Worm (Caenorhabditis elegans): ENCODE data around the gene C50E10.2.

Gene C50E10.2

DNA sequence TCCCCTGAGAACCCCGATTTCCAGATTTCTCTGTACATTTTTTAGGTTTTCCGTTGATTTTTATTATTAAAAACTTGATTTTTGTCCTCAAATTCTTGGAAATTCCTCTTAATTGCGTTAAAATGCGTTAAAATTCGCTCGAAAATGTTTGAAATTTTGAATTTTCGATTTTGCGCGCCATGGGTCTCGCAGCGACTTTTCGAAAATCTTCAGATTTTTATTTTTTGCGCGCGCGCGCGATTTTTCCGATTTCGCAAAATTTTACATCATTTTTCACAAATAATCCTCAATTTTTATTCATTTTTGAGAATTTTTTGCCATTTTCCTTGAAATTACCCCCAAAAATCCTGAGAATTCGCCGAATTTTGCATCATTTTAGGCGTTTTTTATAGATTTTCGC lies 25.5 kb downstream of the C50E10.2 start (continued):
- TF ChIP-seq ama-1 (optimal IDR thresholded peaks at IDR 0.05): no peak
- no peak for TF ChIP-seq ama-1 (GFP tag; optimal IDR thresholded peaks at IDR 0.05)
- peak; percentile 66 for TF ChIP-seq tlf-1 (GFP tag; optimal IDR thresholded peaks at IDR 0.05)
- peak; percentile 90 for TF ChIP-seq xnd-1 (tag; optimal IDR thresholded peaks at IDR 0.05)
- TF ChIP-seq lin-35 (GFP tag; optimal IDR thresholded peaks at IDR 0.05): peak in 1 of 3 experiments; percentile 68
- TF ChIP-seq somi-1 (GFP tag; optimal IDR thresholded peaks at IDR 0.05): no peak
- peak; percentile 81 for TF ChIP-seq dpl-1 (GFP tag; optimal IDR thresholded peaks at IDR 0.05)
- TF ChIP-seq B0336.3 (GFP tag; IDR thresholded peaks at IDR 0.05): peak; percentile 72
- TF ChIP-seq zfh-2 (GFP tag; conservative IDR thresholded peaks at IDR 0.05): no peak
- peak; percentile 96 for TF ChIP-seq efl-1 (GFP tag; optimal IDR thresholded peaks at IDR 0.05)
- 0 out of 2 replicates have a peak, but pooled peaks have one; percentile 29 for TF ChIP-seq ekl-4 (GFP tag; IDR thresholded peaks at IDR 0.05)
- TF ChIP-seq Y95B8A.8 (GFP tag; IDR thresholded peaks at IDR 0.05): peak; percentile 63; the same call in 1 of the 2 replicates
- TF ChIP-seq madf-6 (GFP tag; IDR thresholded peaks at IDR 0.05): peak; percentile 97

ce11 chrII:12280360-12280759 lies 29.2 kb downstream of the C50E10.2 start, which contains the start of gene ife-5:
TSS of gene ife-5 (plus strand) at chrII:12280660.
- TF ChIP-seq attf-3 (GFP tag; conservative IDR thresholded peaks at IDR 0.05) (0 out of 2 replicates have a peak, but pooled peaks have one; percentile 17), sea-2 (GFP tag; IDR thresholded peaks at IDR 0.05) (no peak), F22D6.2 (tag; optimal IDR thresholded peaks at IDR 0.05) (no peak)

DNA sequence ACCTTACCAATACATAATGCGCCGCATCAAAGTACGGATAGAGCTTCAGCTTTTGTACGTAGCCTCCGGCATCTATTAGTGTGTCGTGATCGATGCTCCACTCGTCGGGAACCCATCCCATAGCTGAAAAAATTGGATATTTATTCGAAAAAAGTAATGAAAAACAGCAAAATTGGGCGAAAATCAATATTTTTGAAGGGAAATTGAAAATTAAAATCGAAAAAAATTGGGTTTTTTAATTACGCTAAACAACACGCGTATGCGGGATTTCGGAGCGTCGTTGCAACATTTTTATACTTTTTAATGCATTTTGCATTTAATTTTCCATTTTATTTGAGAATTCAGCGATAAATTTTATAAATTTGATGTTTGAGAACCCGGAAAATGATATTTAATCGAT lies 30.3 kb downstream of the C50E10.2 start, which contains the start of the genes tric-1B.2 and Y57A10A.29:
TSS of gene tric-1B.2 (minus strand) at position 129 of the 400 bp plus-strand sequence.
TSS of gene Y57A10A.29 (plus strand) at position 303 of the 400 bp plus-strand sequence.
- no peak for TF ChIP-seq attf-6 (GFP tag; IDR thresholded peaks at IDR 0.05)
- TF ChIP-seq lag-1 (GFP tag; IDR thresholded peaks at IDR 0.05): no peak
- TF ChIP-seq attf-3 (GFP tag; conservative IDR thresholded peaks at IDR 0.05): peak; percentile 90
- TF ChIP-seq hlh-26 (GFP tag; conservative IDR thresholded peaks at IDR 0.05): no peak
- TF ChIP-seq madf-6 (GFP tag; IDR thresholded peaks at IDR 0.05): no peak
- no peak for TF ChIP-seq nfyb-1 (GFP tag; IDR thresholded peaks at IDR 0.05)
- TF ChIP-seq egrh-3 (GFP tag; IDR thresholded peaks at IDR 0.05): no peak
- TF ChIP-seq Y79H2A.3 (GFP tag; conservative IDR thresholded peaks at IDR 0.05): no peak

- TF ChIP-seq hmg-1.2 (GFP tag; IDR thresholded peaks at IDR 0.05) (no peak), zfh-2 (GFP tag; conservative IDR thresholded peaks at IDR 0.05) (peak; percentile 74)
Measured at ce11 chrII:12278602-12279001, 30.9 kb downstream of the C50E10.2 start.

- no peak for TF ChIP-seq lin-40 (tag; optimal IDR thresholded peaks at IDR 0.05)
- TF ChIP-seq zim-3 (tag; optimal IDR thresholded peaks at IDR 0.05): no peak
- TF ChIP-seq ceh-100 (GFP tag; IDR thresholded peaks at IDR 0.05): no peak
- TF ChIP-seq egl-18 (GFP tag; IDR thresholded peaks at IDR 0.05): no peak
- TF ChIP-seq mes-4 (tag; optimal IDR thresholded peaks at IDR 0.05): no peak
- no peak for TF ChIP-seq F22D6.2 (tag; optimal IDR thresholded peaks at IDR 0.05)
- no peak for TF ChIP-seq die-1 (tag; optimal IDR thresholded peaks at IDR 0.05)
- no peak for TF ChIP-seq ets-4 (GFP tag; optimal IDR thresholded peaks at IDR 0.05)
- no peak for TF ChIP-seq F55B11.4 (tag; optimal IDR thresholded peaks at IDR 0.05; ENCODE audit: borderline replicate concordance, insufficient read depth)
- TF ChIP-seq bed-1 (GFP tag; IDR thresholded peaks at IDR 0.05): no peak
- TF ChIP-seq hlh-12 (tag; optimal IDR thresholded peaks at IDR 0.05): no peak
- TF ChIP-seq madf-6 (GFP tag; IDR thresholded peaks at IDR 0.05): no peak
- TF ChIP-seq egrh-3 (GFP tag; IDR thresholded peaks at IDR 0.05): no peak
Measured at ce11 chrII:12274944-12275343, 34.6 kb downstream of the C50E10.2 start, which contains the start of gene Y57A10A.27. TSS of gene Y57A10A.27 (minus strand) at chrII:12275044.

All from whole organism, young adult.